Worm (Caenorhabditis elegans): ENCODE data around the gene K11H3.3.

K11H3.3 gene

DNA sequence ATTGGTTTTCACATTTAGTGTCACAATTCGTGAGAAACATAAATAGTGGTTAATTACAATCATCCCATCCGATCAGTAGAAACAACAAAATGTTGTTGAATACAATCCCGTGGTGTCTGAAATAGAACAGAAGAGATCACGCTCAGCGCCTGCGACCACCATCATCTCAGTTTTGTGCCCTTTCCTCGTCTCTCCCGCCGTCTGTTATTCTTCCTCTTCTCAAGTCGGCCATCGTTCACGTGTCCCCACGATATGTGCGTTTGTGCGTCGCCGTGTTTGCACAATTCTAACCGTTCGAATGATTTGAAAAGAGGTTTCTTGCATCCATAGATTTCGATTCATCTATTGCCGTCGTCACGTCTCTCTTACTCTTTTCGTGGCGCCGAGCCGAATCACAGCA is 32.9 kb upstream of the K11H3.3 start, which contains the start of gene panl-3 (continued):
- peak; percentile 70 for TF ChIP-seq swsn-7 (tag; optimal IDR thresholded peaks at IDR 0.05)
- peak; percentile 65 for TF ChIP-seq vab-15 (tag; optimal IDR thresholded peaks at IDR 0.05)
- TF ChIP-seq lsy-2 (tag; optimal IDR thresholded peaks at IDR 0.05): peak; percentile 73 to 80
- peak; percentile 98 for TF ChIP-seq F16B12.6 (tag; optimal IDR thresholded peaks at IDR 0.05)
- no peak for TF ChIP-seq fkh-4 (tag; optimal IDR thresholded peaks at IDR 0.05; ENCODE audit: borderline replicate concordance)
- peak; percentile 91 for TF ChIP-seq lin-14 (GFP tag; optimal IDR thresholded peaks at IDR 0.05)
- TF ChIP-seq xbp-1 (tag; optimal IDR thresholded peaks at IDR 0.05): peak; percentile 69
- no peak for TF ChIP-seq nhr-76 (tag; optimal IDR thresholded peaks at IDR 0.05)
- peak; percentile 68 for TF ChIP-seq nhr-85 (tag)
- no peak for TF ChIP-seq egl-27 (tag; optimal IDR thresholded peaks at IDR 0.05)
- peak; percentile 61 for TF ChIP-seq nhr-90 (tag; optimal IDR thresholded peaks at IDR 0.05; ENCODE audit: poor library complexity)
- TF ChIP-seq snu-23 (GFP tag; optimal IDR thresholded peaks at IDR 0.05): peak; percentile 83
- TF ChIP-seq dsc-1 (tag; optimal IDR thresholded peaks at IDR 0.05): peak; percentile 28
- peak; percentile 69 for TF ChIP-seq nhr-47 (tag; optimal IDR thresholded peaks at IDR 0.05)
- peak in 2 of 6 experiments; percentile 30 to 48 for TF ChIP-seq elt-3 (tag; optimal IDR thresholded peaks at IDR 0.05)
- TF ChIP-seq C34B4.2 (tag; optimal IDR thresholded peaks at IDR 0.05): no peak
- no peak for TF ChIP-seq C04F5.9 (tag; optimal IDR thresholded peaks at IDR 0.05)
- peak; percentile 82 for TF ChIP-seq rnt-1 (tag; optimal IDR thresholded peaks at IDR 0.05)
- TF ChIP-seq hlh-17 (GFP tag; optimal IDR thresholded peaks at IDR 0.05; ENCODE audit: borderline replicate concordance): no peak
- TF ChIP-seq lir-3 (tag; optimal IDR thresholded peaks at IDR 0.05; ENCODE audit: poor library complexity): no peak
- peak; percentile 80 for TF ChIP-seq nhr-20 (tag; optimal IDR thresholded peaks at IDR 0.05)
- peak; percentile 54 to 78 (median 65) for TF ChIP-seq dpl-1 (GFP tag; optimal IDR thresholded peaks at IDR 0.05)
- TF ChIP-seq mef-2 (tag; optimal IDR thresholded peaks at IDR 0.05): no peak
- TF ChIP-seq lin-35 (GFP tag; optimal IDR thresholded peaks at IDR 0.05): peak; percentile 71 to 85

DNA sequence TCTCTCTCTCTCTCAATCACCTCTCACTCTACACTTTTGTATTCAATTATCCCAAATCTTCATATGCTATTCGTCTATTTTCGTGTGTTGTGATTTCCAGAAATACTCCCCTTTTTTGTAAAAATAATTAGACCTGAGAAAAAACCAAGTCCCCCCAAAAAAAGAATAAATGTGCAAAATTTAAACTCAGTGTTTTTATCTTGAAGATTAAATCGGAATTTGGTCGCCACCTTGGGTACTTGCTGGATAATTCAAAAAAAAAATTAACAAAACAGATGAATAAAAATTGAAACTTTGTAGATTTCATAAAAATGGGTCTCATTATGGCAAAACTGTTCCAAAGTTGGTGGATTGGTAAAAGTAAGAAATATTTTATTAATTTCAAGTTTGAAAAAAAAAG is 28.7 kb upstream of the K11H3.3 start, which contains the start of gene arl-5:
Gene arl-5, plus strand, starts transcription at position 301 of the 400 bp plus-strand sequence.
- TF ChIP-seq rnt-1 (tag; optimal IDR thresholded peaks at IDR 0.05) (no peak), nhr-47 (tag; optimal IDR thresholded peaks at IDR 0.05) (no peak), snu-23 (GFP tag; optimal IDR thresholded peaks at IDR 0.05) (no peak), lin-39 (tag; optimal IDR thresholded peaks at IDR 0.05) (no peak), tlp-1 (tag; optimal IDR thresholded peaks at IDR 0.05) (no peak), pag-3 (tag; optimal IDR thresholded peaks at IDR 0.05; ENCODE audit: borderline replicate concordance, insufficient read depth) (no peak), C04F5.9 (tag; optimal IDR thresholded peaks at IDR 0.05) (no peak), grh-1 (GFP tag; IDR thresholded peaks at IDR 0.05) (no peak), nhr-90 (tag; optimal IDR thresholded peaks at IDR 0.05; ENCODE audit: poor library complexity) (no peak), lin-15B (tag; optimal IDR thresholded peaks at IDR 0.05) (no peak), egl-13 (tag; optimal IDR thresholded peaks at IDR 0.05) (no peak)

ce11 chrIII:9823748-9824147 is 27.9 kb upstream of the K11H3.3 start:
- TF ChIP-seq nhr-90 (tag; optimal IDR thresholded peaks at IDR 0.05; ENCODE audit: poor library complexity) (no peak), nhr-85 (tag) (peak; percentile 51)

- TF ChIP-seq pag-3 (tag; optimal IDR thresholded peaks at IDR 0.05; ENCODE audit: borderline replicate concordance, insufficient read depth): no peak
- TF ChIP-seq blmp-1 (tag; optimal IDR thresholded peaks at IDR 0.05): no peak
- peak; percentile 87 for TF ChIP-seq ama-1 (optimal IDR thresholded peaks at IDR 0.05)
- peak; percentile 61 for TF ChIP-seq nhr-71 (tag; optimal IDR thresholded peaks at IDR 0.05)
- no peak for TF ChIP-seq pqm-1 (tag; optimal IDR thresholded peaks at IDR 0.05)
- no peak for TF ChIP-seq mdl-1 (tag; optimal IDR thresholded peaks at IDR 0.05)
- TF ChIP-seq nhr-90 (tag; optimal IDR thresholded peaks at IDR 0.05; ENCODE audit: poor library complexity): peak; percentile 43
- no peak for TF ChIP-seq swsn-7 (tag; optimal IDR thresholded peaks at IDR 0.05)
- TF ChIP-seq unc-130 (tag; optimal IDR thresholded peaks at IDR 0.05): no peak
- no peak for TF ChIP-seq C04F5.9 (tag; optimal IDR thresholded peaks at IDR 0.05)
- TF ChIP-seq lin-13 (GFP tag; optimal IDR thresholded peaks at IDR 0.05): peak; percentile 8
- TF ChIP-seq nhr-47 (tag; optimal IDR thresholded peaks at IDR 0.05): peak; percentile 38
- TF ChIP-seq nhr-20 (tag; optimal IDR thresholded peaks at IDR 0.05): peak; percentile 31
- TF ChIP-seq nhr-19 (GFP tag; conservative IDR thresholded peaks at IDR 0.05): 0 out of 2 replicates have a peak, but pooled peaks have one; percentile 4
- no peak for TF ChIP-seq zag-1 (tag; optimal IDR thresholded peaks at IDR 0.05)
- TF ChIP-seq nhr-84 (tag; optimal IDR thresholded peaks at IDR 0.05): no peak
- TF ChIP-seq ets-5 (GFP tag; IDR thresholded peaks at IDR 0.05): no peak
- TF ChIP-seq elt-2 (tag; optimal IDR thresholded peaks at IDR 0.05): peak; percentile 11
- no peak for TF ChIP-seq unc-62 (GFP tag; optimal IDR thresholded peaks at IDR 0.05)
- TF ChIP-seq nhr-12 (tag; optimal IDR thresholded peaks at IDR 0.05): no peak
- TF ChIP-seq elt-3 (tag; optimal IDR thresholded peaks at IDR 0.05): no peak
- no peak for TF ChIP-seq nhr-11 (tag; optimal IDR thresholded peaks at IDR 0.05)
Measured at ce11 chrIII:9824330-9824934, 27.2 kb upstream of the K11H3.3 start, which contains the start of gene lin-52. Gene lin-52, minus strand, starts transcription at chrIII:9824750.

Data from whole organism, L1 larva.